Fruit fly (Drosophila melanogaster): ENCODE measurements around the gene CG4053.

The CG4053 gene

dm6 chr3R:17151376-17152026 is 19.5 kb upstream of the CG4053 start, which contains the start of gene CG5292 (continued):
- peak; percentile 32 for TF ChIP-seq Chrac-16 (GFP tag; optimal IDR thresholded peaks at IDR 0.05)
- TF ChIP-seq CG9437 (GFP tag; optimal IDR thresholded peaks at IDR 0.05) = peak; percentile 8
- TF ChIP-seq CG32767 (GFP tag; IDR thresholded peaks at IDR 0.05) = 0 out of 2 replicates have a peak, but pooled peaks have one; percentile 19
- peak; percentile 47; the same call in 1 of the 2 replicates for TF ChIP-seq ara (GFP tag; IDR thresholded peaks at IDR 0.05)
- TF ChIP-seq CG8478 (optimal IDR thresholded peaks at IDR 0.05) = no peak
- no peak for TF ChIP-seq insv (GFP tag; optimal IDR thresholded peaks at IDR 0.05)
- peak; percentile 73 for TF ChIP-seq CG10366 (GFP tag; IDR thresholded peaks at IDR 0.05)
- peak; percentile 36 for TF ChIP-seq CG15696 (tag; optimal IDR thresholded peaks at IDR 0.05)
- peak; percentile 77 for TF ChIP-seq Hmr (GFP tag; optimal IDR thresholded peaks at IDR 0.05)
- no peak for TF ChIP-seq her (GFP tag; optimal IDR thresholded peaks at IDR 0.05)
- no peak for TF ChIP-seq CG3065 (GFP tag; optimal IDR thresholded peaks at IDR 0.05)
- no peak for TF ChIP-seq ERR (GFP tag; optimal IDR thresholded peaks at IDR 0.05)
- peak; percentile 40; the same call in 1 of the 2 replicates for TF ChIP-seq cas (GFP tag; IDR thresholded peaks at IDR 0.05)
- peak; percentile 65; the same call in 2 of the 3 replicates for TF ChIP-seq zfh1 (GFP tag; IDR thresholded peaks at IDR 0.05)
- peak; percentile 30 for TF ChIP-seq Dip3 (GFP tag; optimal IDR thresholded peaks at IDR 0.05)
- TF ChIP-seq H2.0 (GFP tag; IDR thresholded peaks at IDR 0.05) = peak; percentile 26; the same call in 1 of the 2 replicates
- TF ChIP-seq CG8359 (GFP tag; optimal IDR thresholded peaks at IDR 0.05; ENCODE audit: borderline replicate concordance) = no peak
- peak; percentile 38 for TF ChIP-seq CG8388 (GFP tag; optimal IDR thresholded peaks at IDR 0.05)
- no peak for TF ChIP-seq h (optimal IDR thresholded peaks at IDR 0.05)
- no peak for TF ChIP-seq run (tag; optimal IDR thresholded peaks at IDR 0.05)
- 0 out of 3 replicates have a peak, but pooled peaks have one; percentile 36 for TF ChIP-seq ken (GFP tag; IDR thresholded peaks at IDR 0.05)
- TF ChIP-seq lbe (GFP tag; optimal IDR thresholded peaks at IDR 0.05) = no peak
- TF ChIP-seq Six4 (GFP tag; optimal IDR thresholded peaks at IDR 0.05) = no peak
- no peak for TF ChIP-seq CG6654 (GFP tag; optimal IDR thresholded peaks at IDR 0.05)
- peak; percentile 0 for TF ChIP-seq repo (GFP tag; optimal IDR thresholded peaks at IDR 0.05)
- TF ChIP-seq HLHmδ (GFP tag; optimal IDR thresholded peaks at IDR 0.05) = no peak
- peak; percentile 27; the same call in 1 of the 3 replicates for TF ChIP-seq Optix (GFP tag; IDR thresholded peaks at IDR 0.05)
- no peak for TF ChIP-seq klu (GFP tag; IDR thresholded peaks at IDR 0.05)
- TF ChIP-seq ewg (GFP tag; optimal IDR thresholded peaks at IDR 0.05) = peak; percentile 16
- TF ChIP-seq CoRest (tag; optimal IDR thresholded peaks at IDR 0.05) = peak; percentile 73
- TF ChIP-seq pnt (GFP tag; optimal IDR thresholded peaks at IDR 0.05) = no peak
- peak; percentile 52 for TF ChIP-seq CG12942 (GFP tag; optimal IDR thresholded peaks at IDR 0.05)
- no peak for TF ChIP-seq CG4404 (GFP tag; IDR thresholded peaks at IDR 0.05)
- TF ChIP-seq CG6813 (GFP tag; optimal IDR thresholded peaks at IDR 0.05) = no peak
- TF ChIP-seq CG6765 (GFP tag; optimal IDR thresholded peaks at IDR 0.05) = peak; percentile 36
- no peak for TF ChIP-seq CG31388 (GFP tag; optimal IDR thresholded peaks at IDR 0.05)
- TF ChIP-seq wek (GFP tag; optimal IDR thresholded peaks at IDR 0.05) = peak; percentile 99
- TF ChIP-seq MTF-1 (GFP tag; optimal IDR thresholded peaks at IDR 0.05; ENCODE audit: borderline replicate concordance) = no peak
- TF ChIP-seq CG1233 (GFP tag; optimal IDR thresholded peaks at IDR 0.05) = no peak
- TF ChIP-seq CG8290 (GFP tag; optimal IDR thresholded peaks at IDR 0.05) = peak; percentile 38
- TF ChIP-seq CG8290 (tag; optimal IDR thresholded peaks at IDR 0.05) = no peak
- TF ChIP-seq schlank (tag; optimal IDR thresholded peaks at IDR 0.05) = no peak
- TF ChIP-seq chif (GFP tag; optimal IDR thresholded peaks at IDR 0.05) = no peak
- peak; percentile 65 for TF ChIP-seq E2f2 (GFP tag; IDR thresholded peaks at IDR 0.05)
- peak; percentile 50 for TF ChIP-seq pho (GFP tag; optimal IDR thresholded peaks at IDR 0.05)
- TF ChIP-seq ap (GFP tag; IDR thresholded peaks at IDR 0.05) = no peak
- no peak for TF ChIP-seq CG3407 (GFP tag; optimal IDR thresholded peaks at IDR 0.05)
- peak; percentile 50 for TF ChIP-seq BEAF-32 (GFP tag; optimal IDR thresholded peaks at IDR 0.05)
- peak; percentile 72 for TF ChIP-seq CG2120 (GFP tag; optimal IDR thresholded peaks at IDR 0.05)
- TF ChIP-seq onecut (GFP tag; IDR thresholded peaks at IDR 0.05) = peak; percentile 52
- TF ChIP-seq sens (GFP tag) = peak; percentile 93

Data from whole organism, embryonic.